Fruit fly (Drosophila melanogaster) whole organism, embryonic: ENCODE measurements around the gene Miga.

Experiments
- CG10366 ChIP-seq: fragments of 200-800 bp; sonication (Bioruptor generic); IDR thresholded peaks from 2 replicates; pipeline ENCODE4 v1.3.6; 2022; ENCODE audit warnings: missing biosample characterization, missing genetic modification characterization
- CG10565 ChIP-seq: fragments of 200-800 bp; sonication (Bioruptor generic); optimal IDR thresholded peaks from 3 replicates; lab custom pipeline; 2016; ENCODE audit warnings: missing biosample characterization, mild to moderate bottlenecking, missing genetic modification characterization
- CG10959 ChIP-seq: fragments of 200-800 bp; sonication (Bioruptor generic); IDR thresholded peaks from 2 replicates; pipeline ENCODE4 v1.3.6; 2022; ENCODE audit warnings: missing biosample characterization, missing genetic modification characterization
- CG11398 ChIP-seq: fragments of 200-800 bp; sonication (Bioruptor generic); optimal IDR thresholded peaks from 2 replicates; lab custom pipeline; 2016; ENCODE audit warnings: missing biosample characterization, missing genetic modification characterization
- CG12104 ChIP-seq: fragments of 200-800 bp; sonication (Bioruptor generic); optimal IDR thresholded peaks from 3 replicates; lab custom pipeline; 2016; ENCODE audit warnings: missing biosample characterization, missing genetic modification characterization
- CG14050 ChIP-seq: fragments of 200-800 bp; sonication (Bioruptor generic); IDR thresholded peaks from 3 replicates; pipeline ENCODE4 v1.3.6; 2022; ENCODE audit warnings: missing biosample characterization, missing genetic modification characterization
- CG14710 ChIP-seq: fragments of 200-800 bp; sonication (Bioruptor generic); optimal IDR thresholded peaks from 3 replicates; lab custom pipeline; 2019; ENCODE audit warnings: missing biosample characterization, mild to moderate bottlenecking, missing genetic modification characterization, moderate library complexity
- CG14965 ChIP-seq: fragments of 200-800 bp; sonication (Bioruptor generic); optimal IDR thresholded peaks from 2 replicates; lab custom pipeline; 2016; ENCODE audit warnings: missing biosample characterization, missing genetic modification characterization, borderline replicate concordance
- CG15073 ChIP-seq: fragments of 200-800 bp; sonication (Bioruptor generic); optimal IDR thresholded peaks from 2 replicates; lab custom pipeline; 2016; ENCODE audit warnings: missing biosample characterization, missing genetic modification characterization
- CG15479 ChIP-seq: fragments of 200-800 bp; sonication (Bioruptor generic); optimal IDR thresholded peaks from 3 replicates; lab custom pipeline; 2019; ENCODE audit warnings: missing biosample characterization, mild to moderate bottlenecking, missing genetic modification characterization, moderate library complexity
- CG15696 ChIP-seq: fragments of 200-800 bp; sonication (Bioruptor generic); optimal IDR thresholded peaks from 2 replicates; lab custom pipeline; 2019; ENCODE audit warnings: missing biosample characterization, mild to moderate bottlenecking, missing genetic modification characterization, moderate library complexity
- CG16815 ChIP-seq: fragments of 200-800 bp; sonication (Bioruptor generic); optimal IDR thresholded peaks from 3 replicates; lab custom pipeline; 2017; ENCODE audit warnings: missing biosample characterization, mild to moderate bottlenecking, missing genetic modification characterization
- CG17612 ChIP-seq: fragments of 200-800 bp; sonication (Bioruptor generic); IDR thresholded peaks from 2 replicates; pipeline ENCODE4 v1.3.6; 2022; ENCODE audit warnings: missing biosample characterization, missing genetic modification characterization
- CG2678 ChIP-seq: fragments of 200-800 bp; sonication (Bioruptor generic); optimal IDR thresholded peaks from 3 replicates; lab custom pipeline; 2019; ENCODE audit warnings: missing biosample characterization, mild to moderate bottlenecking, missing genetic modification characterization, moderate library complexity
- CG33213 ChIP-seq: fragments of 200-800 bp; sonication (Bioruptor generic); optimal IDR thresholded peaks from 3 replicates; lab custom pipeline; 2016; ENCODE audit warnings: missing biosample characterization, missing genetic modification characterization
- CG4617 ChIP-seq: fragments of 200-800 bp; sonication (Bioruptor generic); optimal IDR thresholded peaks from 3 replicates; lab custom pipeline; 2016; ENCODE audit warnings: missing biosample characterization, missing genetic modification characterization, borderline replicate concordance
- CG7839 ChIP-seq: fragments of 200-800 bp; sonication (Bioruptor generic); optimal IDR thresholded peaks from 3 replicates; lab custom pipeline; 2018; ENCODE audit warnings: missing biosample characterization, mild to moderate bottlenecking, missing genetic modification characterization, moderate library complexity
- CG8924 ChIP-seq: fragments of 200-800 bp; optimal IDR thresholded peaks from 3 replicates; lab custom pipeline; 2019; ENCODE audit warnings: missing biosample characterization, mild to moderate bottlenecking, missing genetic modification characterization, moderate library complexity
- CG9727 ChIP-seq: fragments of 200-800 bp; sonication (Bioruptor generic); optimal IDR thresholded peaks from 3 replicates; lab custom pipeline; 2017; ENCODE audit warnings: missing biosample characterization, mild to moderate bottlenecking, missing genetic modification characterization
- Dll ChIP-seq: fragments of 200-800 bp; sonication (Bioruptor generic); IDR thresholded peaks from 4 replicates; pipeline ENCODE4 v1.3.6; 2022; ENCODE audit warnings: missing biosample characterization, missing genetic modification characterization; ENCODE audit not compliant: partially characterized antibody
- Drgx ChIP-seq: fragments of 200-800 bp; sonication (Bioruptor generic); IDR thresholded peaks from 2 replicates; pipeline ENCODE4 v1.3.6; 2022; ENCODE audit warnings: missing biosample characterization, missing genetic modification characterization
- E2f1 ChIP-seq: fragments of 200-800 bp; sonication (Bioruptor generic); IDR thresholded peaks from 2 replicates; pipeline ENCODE4 v1.3.6; 2022; ENCODE audit warnings: missing biosample characterization, missing genetic modification characterization
- Hsf ChIP-seq: fragments of 200-800 bp; sonication (Bioruptor generic); optimal IDR thresholded peaks from 3 replicates; lab custom pipeline; 2016; ENCODE audit warnings: missing biosample characterization, missing genetic modification characterization
- MESR4 ChIP-seq: fragments of 200-800 bp; sonication (Bioruptor generic); optimal IDR thresholded peaks from 2 replicates; lab custom pipeline; 2018; ENCODE audit warnings: missing biosample characterization, mild to moderate bottlenecking, missing genetic modification characterization, moderate library complexity
- Meics ChIP-seq: fragments of 200-800 bp; sonication (Bioruptor generic); optimal IDR thresholded peaks from 2 replicates; lab custom pipeline; 2017; ENCODE audit warnings: missing biosample characterization, mild to moderate bottlenecking, missing genetic modification characterization
- Rfx ChIP-seq: fragments of 200-800 bp; sonication (Bioruptor generic); IDR thresholded peaks from 2 replicates; pipeline ENCODE4 v1.3.6; 2022; ENCODE audit warnings: missing biosample characterization, missing genetic modification characterization
- Sox102F ChIP-seq: fragments of 200-800 bp; sonication (Bioruptor generic); optimal IDR thresholded peaks from 2 replicates; lab custom pipeline; 2018; ENCODE audit warnings: missing biosample characterization, mild to moderate bottlenecking, missing genetic modification characterization, moderate library complexity
- Sry-δ ChIP-seq: fragments of 200-800 bp; sonication (Bioruptor generic); optimal IDR thresholded peaks from 2 replicates; lab custom pipeline; 2016; ENCODE audit warnings: missing biosample characterization, missing genetic modification characterization
- TFAM ChIP-seq: fragments of 200-800 bp; sonication (Bioruptor generic); optimal IDR thresholded peaks from 2 replicates; lab custom pipeline; 2017; ENCODE audit warnings: missing biosample characterization, missing genetic modification characterization, inconsistent platforms
- YL-1 ChIP-seq: fragments of 200-800 bp; sonication (Bioruptor generic); optimal IDR thresholded peaks from 3 replicates; lab custom pipeline; 2017; ENCODE audit warnings: missing biosample characterization, mild to moderate bottlenecking, missing genetic modification characterization
- caup ChIP-seq: fragments of 200-800 bp; sonication (Bioruptor generic); optimal IDR thresholded peaks from 3 replicates; lab custom pipeline; 2017; ENCODE audit warnings: missing biosample characterization, mild to moderate bottlenecking, missing genetic modification characterization, moderate library complexity; ENCODE audit not compliant: severe bottlenecking
- cg ChIP-seq: fragments of 200-800 bp; sonication (Bioruptor generic); optimal IDR thresholded peaks from 3 replicates; lab custom pipeline; 2019; ENCODE audit warnings: missing biosample characterization, mild to moderate bottlenecking, missing genetic modification characterization, moderate library complexity
- crc ChIP-seq: fragments of 200-800 bp; sonication (Bioruptor generic); optimal IDR thresholded peaks from 2 replicates; lab custom pipeline; 2016; ENCODE audit warnings: missing biosample characterization, missing genetic modification characterization
- da ChIP-seq: fragments of 200-800 bp; sonication (Bioruptor generic); optimal IDR thresholded peaks from 2 replicates; lab custom pipeline; 2016; ENCODE audit warnings: missing biosample characterization, missing genetic modification characterization
- ewg ChIP-seq: fragments of 200-800 bp; sonication (Bioruptor generic); optimal IDR thresholded peaks from 3 replicates; lab custom pipeline; 2017; ENCODE audit warnings: mild to moderate bottlenecking, missing biosample characterization, missing genetic modification reagents, missing genetic modification characterization
- grau ChIP-seq: fragments of 200-800 bp; optimal IDR thresholded peaks from 3 replicates; lab custom pipeline; 2019; ENCODE audit warnings: missing biosample characterization, mild to moderate bottlenecking, missing genetic modification characterization, moderate library complexity
- grn ChIP-seq: fragments of 200-800 bp; sonication (Bioruptor generic); optimal IDR thresholded peaks from 3 replicates; lab custom pipeline; 2017; ENCODE audit warnings: missing biosample characterization, missing genetic modification characterization
- jumu ChIP-seq: fragments of 200-800 bp; sonication (Bioruptor generic); optimal IDR thresholded peaks from 3 replicates; lab custom pipeline; 2016; ENCODE audit warnings: missing biosample characterization, missing genetic modification characterization
- onecut ChIP-seq: fragments of 200-800 bp; sonication (Bioruptor generic); IDR thresholded peaks from 2 replicates; pipeline ENCODE4 v1.3.6; 2022; ENCODE audit warnings: missing biosample characterization, missing genetic modification characterization
- prd ChIP-seq, 3 experiments: fragments of >200 bp in 2 of 3; fragments of 200-800 bp in 1 of 3; sonication (Bioruptor generic) in 1 of 3; optimal IDR thresholded peaks in 2 of 3; IDR thresholded peaks in 1 of 3; 2 replicates in 2 of 3; 3 replicates in 1 of 3; pipeline versions ENCODE4 v1.3.6 to Lab custom; 2017 to 2022; ENCODE audit warnings: missing biosample characterization in 1 of 3, missing genetic modification characterization in 1 of 3
- psq ChIP-seq: fragments of 200-800 bp; sonication (Bioruptor generic); optimal IDR thresholded peaks from 2 replicates; lab custom pipeline; 2017; ENCODE audit warnings: missing biosample characterization, missing genetic modification characterization
- row ChIP-seq: fragments of 200-800 bp; sonication (Bioruptor generic); IDR thresholded peaks from 3 replicates; pipeline ENCODE4 v1.3.6; 2022; ENCODE audit warnings: missing biosample characterization, missing genetic modification characterization
- salm ChIP-seq: fragments of 200-800 bp; sonication (Bioruptor generic); optimal IDR thresholded peaks from 2 replicates; lab custom pipeline; 2018; ENCODE audit warnings: missing biosample characterization, mild to moderate bottlenecking, missing genetic modification characterization
- toy ChIP-seq: fragments of 200-800 bp; sonication (Bioruptor generic); IDR thresholded peaks from 2 replicates; pipeline ENCODE4 v1.3.6; 2022; ENCODE audit warnings: missing biosample characterization, missing genetic modification characterization
- unc-4 ChIP-seq: fragments of 200-800 bp; sonication (Bioruptor generic); IDR thresholded peaks from 2 replicates; pipeline ENCODE4 v1.3.6; 2022; ENCODE audit warnings: missing biosample characterization, missing genetic modification characterization; ENCODE audit not compliant: partially characterized antibody
- zf30C ChIP-seq: fragments of 200-800 bp; sonication (Bioruptor generic); optimal IDR thresholded peaks from 3 replicates; lab custom pipeline; 2018; ENCODE audit warnings: missing biosample characterization, mild to moderate bottlenecking, missing genetic modification characterization
- zfh2 ChIP-seq: fragments of 200-800 bp; sonication (Bioruptor generic); optimal IDR thresholded peaks from 2 replicates; lab custom pipeline; 2016; ENCODE audit warnings: missing biosample characterization, missing genetic modification characterization

Miga gene

dm6 chrX:8399019-8399623 lies 38.5 kb downstream of the Miga start (continued):
- TF ChIP-seq grn (GFP tag; lab: Kevin White, UChicago) = no peak
- TF ChIP-seq CG11398 = no peak
- TF ChIP-seq crc (GFP tag; lab: Kevin White, UChicago) = no peak
- TF ChIP-seq TFAM (GFP tag; lab: Kevin White, UChicago) = no peak
- no peak for TF ChIP-seq grau (tag; lab: Kevin White, UChicago)
- TF ChIP-seq zf30C (GFP tag; lab: Kevin White, UChicago) = peak; percentile 64
- no peak for TF ChIP-seq CG10565 (GFP tag; lab: Kevin White, UChicago)
- no peak for TF ChIP-seq psq (GFP tag; lab: Kevin White, UChicago)
- TF ChIP-seq prd (optimal IDR thresholded peaks at IDR 0.05; lab: Kevin White, UChicago) = no peak
- TF ChIP-seq prd (GFP tag; IDR thresholded peaks at IDR 0.05; lab: Robert Waterston, UW) = no peak
- no peak for TF ChIP-seq unc-4 (GFP tag; lab: Robert Waterston, UW)
- no peak for TF ChIP-seq CG33213 (GFP tag; lab: Kevin White, UChicago)
- TF ChIP-seq Drgx (GFP tag; lab: Robert Waterston, UW) = 0 out of 2 replicates have a peak, but pooled peaks have one; percentile 30
- TF ChIP-seq cg (GFP tag; lab: Kevin White, UChicago) = peak; percentile 97
- no peak for TF ChIP-seq jumu (GFP tag; lab: Kevin White, UChicago)
- no peak for TF ChIP-seq caup (GFP tag; lab: Kevin White, UChicago)
- TF ChIP-seq CG15696 (tag; lab: Kevin White, UChicago) = no peak
- TF ChIP-seq CG8924 = no peak
- TF ChIP-seq salm (tag; lab: Kevin White, UChicago) = no peak
- TF ChIP-seq Hsf = no peak
- TF ChIP-seq Meics (GFP tag; lab: Kevin White, UChicago) = no peak
- TF ChIP-seq row = no peak
- TF ChIP-seq CG14050 (GFP tag; lab: Robert Waterston, UW) = no peak
- TF ChIP-seq Sox102F (GFP tag; lab: Kevin White, UChicago) = no peak
- TF ChIP-seq CG10366 = no peak
- TF ChIP-seq CG12104 (GFP tag; lab: Kevin White, UChicago) = no peak
- peak; percentile 49 for TF ChIP-seq MESR4
- TF ChIP-seq CG15073 = no peak
- TF ChIP-seq Rfx (GFP tag; lab: Robert Waterston, UW) = no peak
- no peak for TF ChIP-seq E2f1 (GFP tag; lab: Robert Waterston, UW)
- TF ChIP-seq zfh2 (GFP tag; lab: Kevin White, UChicago) = no peak
- TF ChIP-seq CG15479 (GFP tag; lab: Kevin White, UChicago) = peak; percentile 1
- no peak for TF ChIP-seq toy (GFP tag; lab: Robert Waterston, UW)
- TF ChIP-seq CG4617 (GFP tag; lab: Kevin White, UChicago) = no peak
- TF ChIP-seq CG16815 (GFP tag; lab: Kevin White, UChicago) = no peak
- no peak for TF ChIP-seq CG9727
- no peak for TF ChIP-seq da (GFP tag; lab: Kevin White, UChicago)
- peak; percentile 33 for TF ChIP-seq YL-1
- TF ChIP-seq, all 482 proteins: peak for 15

dm6 chrX:8398177-8399018 lies 39.2 kb downstream of the Miga start, which contains the start of gene CG10555:
Gene CG10555, plus strand, starts transcription at chrX:8398940.
- TF ChIP-seq CG10366 (peak; percentile 91), da (GFP tag; lab: Kevin White, UChicago) (peak; percentile 80), onecut (peak; percentile 81), CG2678 (tag; lab: Kevin White, UChicago) (peak; percentile 73), Dll (GFP tag; lab: Robert Waterston, UW) (peak; percentile 69; the same call in 3 of the 4 replicates), CG10959 (peak; percentile 94), cg (GFP tag; lab: Kevin White, UChicago) (no peak), CG14710 (tag; lab: Kevin White, UChicago) (peak; percentile 85), CG7839 (tag; lab: Kevin White, UChicago) (peak; percentile 68), CG33213 (GFP tag; lab: Kevin White, UChicago) (peak; percentile 77), CG17612 (GFP tag; lab: Robert Waterston, UW) (0 out of 2 replicates have a peak, but pooled peaks have one; percentile 43), prd (optimal IDR thresholded peaks at IDR 0.05; lab: Kevin White, UChicago) (no peak), prd (GFP tag; IDR thresholded peaks at IDR 0.05; lab: Robert Waterston, UW) (peak; percentile 93), ewg (GFP tag; lab: Kevin White, UChicago) (peak; percentile 84), Sry-δ (GFP tag; lab: Kevin White, UChicago) (peak; percentile 72), CG14965 (GFP tag; lab: Kevin White, UChicago) (peak; percentile 60)
